Fruit fly (Drosophila melanogaster): ENCODE measurements around the gene naz.

DNA sequence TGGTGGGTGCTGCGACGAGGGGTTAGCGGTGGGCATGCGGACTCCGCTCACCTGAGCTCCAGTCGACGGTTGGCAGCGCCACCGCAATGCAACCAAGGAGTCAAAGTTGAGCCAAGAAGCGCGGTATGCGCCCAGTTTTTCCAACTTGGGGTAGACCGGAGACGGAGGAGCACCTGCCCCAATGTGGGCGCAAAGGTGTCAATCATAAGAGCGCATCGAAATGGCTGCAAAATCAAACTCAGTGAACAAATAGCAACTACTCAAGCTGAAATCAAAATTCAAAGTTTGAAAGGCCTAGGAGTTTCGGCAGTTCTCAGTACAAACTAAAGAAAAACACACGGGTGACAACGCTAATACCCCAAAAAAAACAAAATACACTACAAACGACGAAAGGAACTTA is 33.0 kb upstream of the naz start, which contains the start of gene hmw:
- no peak for TF ChIP-seq sv (GFP tag; optimal IDR thresholded peaks at IDR 0.05)
- no peak for TF ChIP-seq dsf (GFP tag; optimal IDR thresholded peaks at IDR 0.05; ENCODE audit: borderline replicate concordance)
- TF ChIP-seq h (GFP tag; optimal IDR thresholded peaks at IDR 0.05), result no peak
- TF ChIP-seq Rel (GFP tag; optimal IDR thresholded peaks at IDR 0.05), result no peak
- TF ChIP-seq Rel (tag; optimal IDR thresholded peaks at IDR 0.05), result no peak
- TF ChIP-seq GATAd (GFP tag; optimal IDR thresholded peaks at IDR 0.05), result no peak
